Worm (Caenorhabditis elegans) whole organism, L4 larva: ENCODE data around the gene T22B7.3.

Experiments
- jun-1 ChIP-seq: fragments of 150-350 bp; optimal IDR thresholded peaks from 2 replicates; lab custom pipeline; 2014; ENCODE audit warnings: missing biosample characterization, missing genetic modification reagents, missing genetic modification characterization
- nhr-28 ChIP-seq: fragments of 150-350 bp; optimal IDR thresholded peaks from 2 replicates; lab custom pipeline; 2014; ENCODE audit warnings: missing biosample characterization, missing genetic modification characterization
- unc-62 ChIP-seq, 3 experiments: fragments of 150-350 bp in 1 of 3; sonication (generic microtip); optimal IDR thresholded peaks in 2 of 3; peaks in 1 of 3; 1 replicate in 1 of 3; 2 replicates in 2 of 3; lab custom pipeline; 2014 to 2017; ENCODE audit warnings: missing biosample characterization in 3 of 3, missing genetic modification characterization in 3 of 3, missing genetic modification reagents in 3 of 3, missing genotype in 1 of 3
- zfp-2 ChIP-seq: sonication (generic microtip); optimal IDR thresholded peaks from 2 replicates; lab custom pipeline; 2016; ENCODE audit warnings: mild to moderate bottlenecking, missing genetic modification characterization, missing compliant biosample characterization

- TF ChIP-seq jun-1 (tag; lab: Kevin White, UChicago) (no peak), nhr-28 (tag; lab: Kevin White, UChicago) (no peak), unc-62 (GFP tag; optimal IDR thresholded peaks at IDR 0.05 in 1 of 2; lab: Kevin White, UChicago) (no peak), unc-62 (tag; optimal IDR thresholded peaks at IDR 0.05; lab: Kevin White, UChicago) (no peak), zfp-2 (no peak)
These were observed 50.0 kb downstream of the T22B7.3 start, which contains the start of gene W01C8.5 for ce11 chrX:5697208-5697607.
